Worm (Caenorhabditis elegans) whole organism, L4/young adult: ENCODE results near the gene srx-101.

Experiments used
- W03F9.2 ChIP-seq: fragments of 150-350 bp; optimal IDR thresholded peaks from 2 replicates; lab custom pipeline; 2014; ENCODE audit warnings: missing biosample characterization, missing genetic modification characterization
- dao-5 ChIP-seq: sonication (generic microtip); optimal IDR thresholded peaks from 2 replicates; lab custom pipeline; 2016; ENCODE audit warnings: missing genotype, missing genetic modification characterization, moderate library complexity, missing compliant biosample characterization
- him-1 ChIP-seq: sonication (generic microtip); optimal IDR thresholded peaks from 2 replicates; lab custom pipeline; 2016; ENCODE audit warnings: missing genotype, missing genetic modification reagents, missing genetic modification characterization, missing compliant biosample characterization

The srx-101 gene

ce11 chrII:3690646-3691045 lies at the start of gene srx-101:
TSS of gene srx-101 (minus strand) at chrII:3690746.
- no peak for TF ChIP-seq dao-5
- no peak for TF ChIP-seq W03F9.2 (tag; lab: Kevin White, UChicago)
- TF ChIP-seq him-1 (tag; lab: Kevin White, UChicago): no peak

ce11 chrII:3739647-3740046 lies 49.1 kb upstream of the srx-101 start, which contains the start of gene F12E12.2:
TSS of gene F12E12.2 (plus strand) at chrII:3739947.
- TF ChIP-seq him-1 (tag; lab: Kevin White, UChicago): no peak
- TF ChIP-seq W03F9.2 (tag; lab: Kevin White, UChicago): no peak
- TF ChIP-seq dao-5: no peak

- no peak for TF ChIP-seq him-1 (tag; lab: Kevin White, UChicago)
- no peak for TF ChIP-seq W03F9.2 (tag; lab: Kevin White, UChicago)
- TF ChIP-seq dao-5: no peak
Measured at ce11 chrII:3736893-3737375, 46.4 kb upstream of the srx-101 start, which contains the start of gene F12E12.6. TSS of gene F12E12.6 (minus strand) at chrII:3736943.

- TF ChIP-seq dao-5 (no peak), him-1 (tag; lab: Kevin White, UChicago) (no peak), W03F9.2 (tag; lab: Kevin White, UChicago) (no peak)
Measured at ce11 chrII:3731723-3732122, 41.2 kb upstream of the srx-101 start, which contains the start of the genes sdz-12 and bath-31. TSS of gene sdz-12 (minus strand) at chrII:3731823. TSS of gene bath-31 (plus strand) at chrII:3731973.

- TF ChIP-seq him-1 (tag; lab: Kevin White, UChicago): no peak
- no peak for TF ChIP-seq W03F9.2 (tag; lab: Kevin White, UChicago)
- TF ChIP-seq dao-5: no peak
Measured at ce11 chrII:3727996-3728395, 37.5 kb upstream of the srx-101 start, which contains the start of gene C46E10.8. TSS of gene C46E10.8 (minus strand) at chrII:3728096.

- TF ChIP-seq W03F9.2 (tag; lab: Kevin White, UChicago) (no peak), him-1 (tag; lab: Kevin White, UChicago) (no peak), dao-5 (no peak)
Measured at ce11 chrII:3724175-3724715, 33.7 kb upstream of the srx-101 start, which contains the start of gene C46E10.1. TSS of gene C46E10.1 (plus strand) at chrII:3724225.

ce11 chrII:3721016-3721415 lies 30.5 kb upstream of the srx-101 start, which contains the start of gene C46E10.3:
TSS of gene C46E10.3 (plus strand) at chrII:3721316.
- TF ChIP-seq him-1 (tag; lab: Kevin White, UChicago) (no peak), W03F9.2 (tag; lab: Kevin White, UChicago) (no peak), dao-5 (no peak)

ce11 chrII:3716961-3717360 lies 26.4 kb upstream of the srx-101 start, which contains the start of gene fbxc-52:
TSS of gene fbxc-52 (plus strand) at chrII:3717261.
- TF ChIP-seq him-1 (tag; lab: Kevin White, UChicago) (no peak), W03F9.2 (tag; lab: Kevin White, UChicago) (no peak)

- TF ChIP-seq him-1 (tag; lab: Kevin White, UChicago) (no peak), W03F9.2 (tag; lab: Kevin White, UChicago) (no peak), dao-5 (no peak)
Measured at ce11 chrII:3716455-3716854, 25.9 kb upstream of the srx-101 start, which contains the start of gene srh-99. TSS of gene srh-99 (minus strand) at chrII:3716555.

ce11 chrII:3714595-3714994 lies 24.0 kb upstream of the srx-101 start, which contains the start of gene srh-100:
TSS of gene srh-100 (minus strand) at chrII:3714695.
- no peak for TF ChIP-seq W03F9.2 (tag; lab: Kevin White, UChicago)
- no peak for TF ChIP-seq him-1 (tag; lab: Kevin White, UChicago)
- no peak for TF ChIP-seq dao-5

ce11 chrII:3711047-3711446 lies 20.5 kb upstream of the srx-101 start, which contains the start of gene fbxc-53:
TSS of gene fbxc-53 (plus strand) at chrII:3711291.
- TF ChIP-seq dao-5 (no peak), him-1 (tag; lab: Kevin White, UChicago) (no peak)

- TF ChIP-seq dao-5 (no peak), W03F9.2 (tag; lab: Kevin White, UChicago) (no peak), him-1 (tag; lab: Kevin White, UChicago) (no peak)
Measured at ce11 chrII:3709255-3709654, 18.7 kb upstream of the srx-101 start, which contains the start of gene srx-110. TSS of gene srx-110 (plus strand) at chrII:3709555.

- TF ChIP-seq dao-5 (no peak), W03F9.2 (tag; lab: Kevin White, UChicago) (no peak), him-1 (tag; lab: Kevin White, UChicago) (no peak)
Measured at ce11 chrII:3705320-3705719, 14.8 kb upstream of the srx-101 start, which contains the start of gene srx-108. TSS of gene srx-108 (plus strand) at chrII:3705620.

- no peak for TF ChIP-seq W03F9.2 (tag; lab: Kevin White, UChicago)
Measured at ce11 chrII:3701305-3701704, 10.8 kb upstream of the srx-101 start, which contains the start of gene srx-105. TSS of gene srx-105 (minus strand) at chrII:3701405.
